Fruit fly (Drosophila melanogaster) whole organism, wandering third instar larva: ENCODE results near the gene WDR79.

Source experiments
- CrebA ChIP-seq: fragments of 200-800 bp; sonication (Bioruptor generic); optimal IDR thresholded peaks from 2 replicates; lab custom pipeline; 2016; ENCODE audit warnings: missing biosample characterization, mild to moderate bottlenecking, missing genetic modification characterization, borderline replicate concordance
- Hr78 ChIP-seq: fragments of >200 bp; optimal IDR thresholded peaks from 2 replicates; lab custom pipeline; 2017; ENCODE audit warnings: missing biosample characterization, missing genetic modification characterization
- jim ChIP-seq: fragments of 175-275, 200-325 bp; sonication (Bioruptor generic); optimal IDR thresholded peaks from 2 replicates; lab custom pipeline; 2016; ENCODE audit warnings: missing biosample characterization, mild to moderate bottlenecking, missing genetic modification characterization

DNA sequence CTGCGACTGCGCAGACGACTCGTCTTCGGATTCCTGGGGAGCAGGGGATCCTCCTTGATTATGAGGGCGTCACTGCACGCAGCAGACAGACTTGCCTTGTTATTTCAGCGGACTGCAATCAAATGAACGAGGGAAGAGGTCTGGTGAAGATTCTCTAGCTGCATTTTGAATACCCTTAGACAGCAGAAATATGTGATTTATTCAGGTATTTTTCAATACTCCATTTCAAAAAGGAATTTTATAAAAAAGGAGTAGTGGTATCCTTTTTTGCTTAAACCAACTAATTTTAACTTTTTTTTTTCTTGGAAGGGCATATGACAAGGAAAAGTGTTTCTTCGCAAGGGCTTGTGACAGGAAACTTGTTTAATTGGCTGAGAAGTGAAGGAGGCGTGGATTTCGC, 38.1 kb upstream of the WDR79 start:
- no peak for TF ChIP-seq Hr78 (GFP tag; lab: Kevin White, UChicago)
- no peak for TF ChIP-seq CrebA
- no peak for TF ChIP-seq jim
